Fruit fly (Drosophila melanogaster) whole organism, prepupa: ENCODE data around the gene CG7506.
A peak's percentile ranks its signal among the peaks of the same experiment; 100 is the strongest.

Source experiments
- Blimp-1 ChIP-seq: fragments of 200-800 bp; sonication (Bioruptor generic); optimal IDR thresholded peaks from 3 replicates; lab custom pipeline; 2017; ENCODE audit warnings: missing biosample characterization, missing genetic modification characterization, mild to moderate bottlenecking, moderate library complexity, missing genetic modification reagents
- CG10631 ChIP-seq: fragments of 200-800 bp; sonication (Bioruptor generic); optimal IDR thresholded peaks from 2 replicates; lab custom pipeline; 2016; ENCODE audit warnings: missing biosample characterization, missing genetic modification characterization
- CG10669 ChIP-seq: fragments of 200-800 bp; sonication (Bioruptor generic); optimal IDR thresholded peaks from 3 replicates; lab custom pipeline; 2018; ENCODE audit warnings: missing biosample characterization, mild to moderate bottlenecking, missing genetic modification characterization, moderate library complexity
- CG11294 ChIP-seq: fragments of 200-800 bp; sonication (Bioruptor generic); IDR thresholded peaks from 2 replicates; pipeline ENCODE4 v1.3.6; 2022; ENCODE audit warnings: missing biosample characterization, missing genetic modification characterization
- CG15336 ChIP-seq: fragments of 200-800 bp; sonication (Bioruptor generic); IDR thresholded peaks from 2 replicates; pipeline ENCODE4 v1.3.6; 2022; ENCODE audit warnings: missing biosample characterization, missing genetic modification characterization
- CG1621 ChIP-seq: fragments of 200-800 bp; sonication (Bioruptor generic); optimal IDR thresholded peaks from 3 replicates; lab custom pipeline; 2018; ENCODE audit warnings: missing biosample characterization, mild to moderate bottlenecking, missing genetic modification characterization
- CG16779 ChIP-seq: fragments of 200-800 bp; sonication (Bioruptor generic); optimal IDR thresholded peaks from 3 replicates; lab custom pipeline; 2017; ENCODE audit warnings: missing biosample characterization, mild to moderate bottlenecking, missing genetic modification characterization
- CG3032 ChIP-seq: fragments of 200-800 bp; optimal IDR thresholded peaks from 2 replicates; lab custom pipeline; 2019; ENCODE audit warnings: missing biosample characterization, mild to moderate bottlenecking, missing genetic modification characterization, moderate library complexity
- CG31627 ChIP-seq: fragments of 200-800 bp; sonication (Bioruptor generic); optimal IDR thresholded peaks from 3 replicates; lab custom pipeline; 2016; ENCODE audit warnings: missing biosample characterization, missing genetic modification characterization
- CG32006 ChIP-seq: fragments of 200-800 bp; sonication (Bioruptor generic); optimal IDR thresholded peaks from 3 replicates; lab custom pipeline; 2017; ENCODE audit warnings: missing biosample characterization, mild to moderate bottlenecking, missing genetic modification characterization
- CG34406 ChIP-seq: fragments of 200-800 bp; sonication (Bioruptor generic); optimal IDR thresholded peaks from 3 replicates; lab custom pipeline; 2016; ENCODE audit warnings: missing biosample characterization, missing genetic modification characterization
- CG4318 ChIP-seq: fragments of 200-800 bp; sonication (Bioruptor generic); optimal IDR thresholded peaks from 3 replicates; lab custom pipeline; 2017; ENCODE audit warnings: missing biosample characterization, mild to moderate bottlenecking, missing genetic modification characterization
- CG6163 ChIP-seq: fragments of 200-800 bp; sonication (Bioruptor generic); IDR thresholded peaks from 3 replicates; pipeline ENCODE4 v1.3.6; 2022; ENCODE audit warnings: missing biosample characterization, missing genetic modification characterization
- CG6276 ChIP-seq: fragments of 200-800 bp; sonication (Bioruptor generic); optimal IDR thresholded peaks from 2 replicates; lab custom pipeline; 2017; ENCODE audit warnings: missing biosample characterization, mild to moderate bottlenecking, missing genetic modification characterization
- CG6808 ChIP-seq: fragments of 200-800 bp; sonication (Bioruptor generic); optimal IDR thresholded peaks from 3 replicates; lab custom pipeline; 2017; ENCODE audit warnings: missing biosample characterization, missing genetic modification characterization, mild to moderate bottlenecking, moderate library complexity, missing genetic modification reagents
- CG6854 ChIP-seq: fragments of 200-800 bp; sonication (Bioruptor generic); optimal IDR thresholded peaks from 2 replicates; lab custom pipeline; 2017; ENCODE audit warnings: missing biosample characterization, mild to moderate bottlenecking, missing genetic modification characterization
- CG7368 ChIP-seq: fragments of 200-800 bp; sonication (Bioruptor generic); optimal IDR thresholded peaks from 3 replicates; lab custom pipeline; 2016; ENCODE audit warnings: missing biosample characterization, missing genetic modification characterization
- CG8119 ChIP-seq: fragments of 200-800 bp; sonication (Bioruptor generic); IDR thresholded peaks from 3 replicates; pipeline ENCODE4 v1.3.6; 2022; ENCODE audit warnings: missing biosample characterization, missing genetic modification characterization
- CG8319 ChIP-seq: fragments of 200-800 bp; sonication (Bioruptor generic); optimal IDR thresholded peaks from 3 replicates; lab custom pipeline; 2016; ENCODE audit warnings: missing biosample characterization, missing genetic modification characterization
- CG8632 ChIP-seq: fragments of 200-800 bp; sonication (Bioruptor generic); optimal IDR thresholded peaks from 3 replicates; lab custom pipeline; 2016; ENCODE audit warnings: missing biosample characterization, missing genetic modification characterization
- Eip75B ChIP-seq: fragments of 200-800 bp; sonication (Bioruptor generic); optimal IDR thresholded peaks from 3 replicates; lab custom pipeline; 2016; ENCODE audit warnings: missing biosample characterization, missing genetic modification characterization
- Eip78C ChIP-seq: fragments of 200-800 bp; sonication (Bioruptor generic); peaks from one replicate; lab custom pipeline; 2016; ENCODE audit warnings: missing biosample characterization, missing genetic modification characterization
- Eip93F ChIP-seq: fragments of 200-800 bp; sonication (Bioruptor generic); optimal IDR thresholded peaks from 2 replicates; lab custom pipeline; 2016; ENCODE audit warnings: missing biosample characterization, mild to moderate bottlenecking, missing genetic modification characterization
- Ets21C ChIP-seq: fragments of 200-800 bp; sonication (Bioruptor generic); optimal IDR thresholded peaks from 3 replicates; lab custom pipeline; 2016; ENCODE audit warnings: missing biosample characterization, missing genetic modification characterization
- Ets96B ChIP-seq: fragments of 200-800 bp; optimal IDR thresholded peaks from 2 replicates; lab custom pipeline; 2019; ENCODE audit warnings: missing biosample characterization, mild to moderate bottlenecking, missing genetic modification characterization, moderate library complexity
- Gug ChIP-seq: fragments of 200-800 bp; sonication (Bioruptor generic); IDR thresholded peaks from 2 replicates; pipeline ENCODE4 v1.3.6; 2022; ENCODE audit warnings: missing biosample characterization, missing genetic modification characterization
- Hr38 ChIP-seq: sonication (Bioruptor generic); optimal IDR thresholded peaks from 2 replicates; lab custom pipeline; 2016; ENCODE audit warnings: missing biosample characterization, missing genetic modification characterization
- Hr39 ChIP-seq: fragments of 200-800 bp; sonication (Bioruptor generic); optimal IDR thresholded peaks from 2 replicates; lab custom pipeline; 2016; ENCODE audit warnings: missing biosample characterization, missing genetic modification characterization
- Hr4 ChIP-seq: fragments of 200-800 bp; sonication (Bioruptor generic); optimal IDR thresholded peaks from 3 replicates; lab custom pipeline; 2016; ENCODE audit warnings: missing biosample characterization, missing genetic modification characterization
- Met ChIP-seq: fragments of 200-800 bp; sonication (Bioruptor generic); optimal IDR thresholded peaks from 3 replicates; lab custom pipeline; 2016; ENCODE audit warnings: missing biosample characterization, missing genetic modification characterization
- OdsH ChIP-seq: fragments of 200-800 bp; sonication (Bioruptor generic); optimal IDR thresholded peaks from 3 replicates; lab custom pipeline; 2016; ENCODE audit warnings: missing biosample characterization, missing genetic modification characterization
- Smox ChIP-seq: fragments of 200-800 bp; sonication (Bioruptor generic); optimal IDR thresholded peaks from 3 replicates; lab custom pipeline; 2016; ENCODE audit warnings: missing biosample characterization, missing genetic modification characterization
- Sox102F ChIP-seq: fragments of 200-800 bp; sonication (Bioruptor generic); optimal IDR thresholded peaks from 2 replicates; lab custom pipeline; 2016; ENCODE audit warnings: missing biosample characterization, mild to moderate bottlenecking, missing genetic modification characterization
- Sox14 ChIP-seq: fragments of 200-800 bp; sonication (Bioruptor generic); optimal IDR thresholded peaks from 3 replicates; lab custom pipeline; 2016; ENCODE audit warnings: missing biosample characterization, missing genetic modification characterization
- acj6 ChIP-seq: fragments of 200-800 bp; sonication (Bioruptor generic); optimal IDR thresholded peaks from 3 replicates; lab custom pipeline; 2016; ENCODE audit warnings: missing biosample characterization, missing genetic modification characterization
- dac ChIP-seq: fragments of 200-800 bp; sonication (Bioruptor generic); optimal IDR thresholded peaks from 2 replicates; lab custom pipeline; 2017; ENCODE audit warnings: missing biosample characterization, mild to moderate bottlenecking, missing genetic modification characterization
- dsx ChIP-seq: fragments of 200-800 bp; optimal IDR thresholded peaks from 3 replicates; lab custom pipeline; 2019; ENCODE audit warnings: missing biosample characterization, mild to moderate bottlenecking, missing genetic modification characterization, moderate library complexity; ENCODE audit not compliant: poor library complexity, severe bottlenecking
- eg ChIP-seq: fragments of 200-800 bp; sonication (Bioruptor generic); IDR thresholded peaks from 3 replicates; pipeline ENCODE4 v1.3.6; 2022; ENCODE audit warnings: missing biosample characterization, missing genetic modification characterization
- esn ChIP-seq: fragments of 200-800 bp; sonication (Bioruptor generic); optimal IDR thresholded peaks from 2 replicates; lab custom pipeline; 2016; ENCODE audit warnings: missing biosample characterization, mild to moderate bottlenecking, missing genetic modification characterization, moderate library complexity
- fd59A ChIP-seq: fragments of 200-800 bp; sonication (Bioruptor generic); optimal IDR thresholded peaks from 2 replicates; lab custom pipeline; 2017; ENCODE audit warnings: missing biosample characterization, mild to moderate bottlenecking, missing genetic modification characterization, missing genetic modification reagents
- net ChIP-seq: fragments of 200-800 bp; sonication (Bioruptor generic); optimal IDR thresholded peaks from 3 replicates; lab custom pipeline; 2016; ENCODE audit warnings: missing biosample characterization, missing genetic modification characterization
- pdm3 ChIP-seq: fragments of 200-800 bp; sonication (Bioruptor generic); optimal IDR thresholded peaks from 3 replicates; lab custom pipeline; 2016; ENCODE audit warnings: missing biosample characterization, missing genetic modification characterization
- salr ChIP-seq, 2 experiments: fragments of 200-800 bp; sonication (Bioruptor generic); optimal IDR thresholded peaks; 3 replicates each; lab custom pipeline; 2016 to 2018; ENCODE audit warnings: missing biosample characterization in 2 of 2, missing genetic modification characterization in 2 of 2, mild to moderate bottlenecking in 1 of 2
- spab ChIP-seq: fragments of 200-800 bp; sonication (Bioruptor generic); optimal IDR thresholded peaks from 2 replicates; lab custom pipeline; 2017; ENCODE audit warnings: missing biosample characterization, mild to moderate bottlenecking, missing genetic modification characterization, missing genetic modification reagents
- ss ChIP-seq, 2 experiments: fragments of 200-800 bp; sonication (Bioruptor generic); optimal IDR thresholded peaks; 2 replicates in 1 of 2; 3 replicates in 1 of 2; lab custom pipeline; 2017 to 2018; ENCODE audit warnings: mild to moderate bottlenecking in 2 of 2, missing biosample characterization in 2 of 2, missing genetic modification characterization in 2 of 2, moderate library complexity in 1 of 2
- svp ChIP-seq: fragments of 200-800 bp; sonication (Bioruptor generic); peaks from one replicate; lab custom pipeline; 2016; ENCODE audit warnings: missing biosample characterization, missing genetic modification characterization
- topi ChIP-seq: fragments of 200-800 bp; sonication (Bioruptor generic); optimal IDR thresholded peaks from 3 replicates; lab custom pipeline; 2016; ENCODE audit warnings: missing biosample characterization, missing genetic modification characterization
- vri ChIP-seq: fragments of 200-800 bp; sonication (Bioruptor generic); optimal IDR thresholded peaks from 3 replicates; lab custom pipeline; 2016; ENCODE audit warnings: missing biosample characterization, mild to moderate bottlenecking, missing genetic modification characterization

The CG7506 gene

dm6 chr3L:7614226-7614625 is 27.2 kb downstream of the CG7506 start (continued):
- peak; percentile 69 for TF ChIP-seq net (GFP tag; lab: Kevin White, UChicago)
- peak; percentile 49; the same call in 1 of the 3 replicates for TF ChIP-seq CG8119 (GFP tag; lab: Robert Waterston, UW)
- TF ChIP-seq dsx (GFP tag; lab: Kevin White, UChicago) = peak; percentile 42
- peak; percentile 84 for TF ChIP-seq Hr39 (GFP tag; lab: Kevin White, UChicago)
- TF ChIP-seq CG6276 = peak; percentile 32
- peak; percentile 74 for TF ChIP-seq Sox14 (GFP tag; lab: Kevin White, UChicago)
- TF ChIP-seq esn = peak; percentile 86
- peak; percentile 75 for TF ChIP-seq Smox (GFP tag; lab: Kevin White, UChicago)
- peak; percentile 93 for TF ChIP-seq Eip78C (GFP tag; lab: Kevin White, UChicago)
- peak; percentile 64 for TF ChIP-seq CG32006 (GFP tag; lab: Kevin White, UChicago)
- TF ChIP-seq CG15336 (GFP tag; lab: Robert Waterston, UW) = peak; percentile 66
- TF ChIP-seq CG6854 (GFP tag; lab: Kevin White, UChicago) = no peak
- TF ChIP-seq Sox102F (GFP tag; lab: Kevin White, UChicago) = peak; percentile 76
- TF ChIP-seq Eip75B (GFP tag; lab: Kevin White, UChicago) = peak; percentile 76
- peak; percentile 82 for TF ChIP-seq topi
- peak; percentile 69 for TF ChIP-seq CG10631 (GFP tag; lab: Kevin White, UChicago)
- TF ChIP-seq Blimp-1 (GFP tag; lab: Kevin White, UChicago) = no peak
- TF ChIP-seq CG31627 (GFP tag; lab: Kevin White, UChicago) = peak; percentile 81
- TF ChIP-seq CG4318 (GFP tag; lab: Kevin White, UChicago) = peak; percentile 13
- TF ChIP-seq pdm3 (GFP tag; lab: Kevin White, UChicago) = peak; percentile 71
- TF ChIP-seq salr (GFP tag; optimal IDR thresholded peaks at IDR 0.05; lab: Kevin White, UChicago) = peak; percentile 22 to 32
- TF ChIP-seq eg = peak; percentile 54; the same call in 2 of the 3 replicates
- peak; percentile 86 for TF ChIP-seq Met
- no peak for TF ChIP-seq Hr38 (GFP tag; lab: Kevin White, UChicago)
- peak; percentile 70 for TF ChIP-seq Ets21C (GFP tag; lab: Kevin White, UChicago)
- peak; percentile 64 for TF ChIP-seq CG10669 (GFP tag; lab: Kevin White, UChicago)
- TF ChIP-seq CG11294 (GFP tag; lab: Robert Waterston, UW) = no peak
- TF ChIP-seq acj6 (GFP tag; lab: Kevin White, UChicago) = peak; percentile 75
- peak; percentile 72 for TF ChIP-seq CG34406 (GFP tag; lab: Kevin White, UChicago)
- peak; percentile 69 for TF ChIP-seq OdsH (GFP tag; lab: Kevin White, UChicago)
- TF ChIP-seq vri = peak; percentile 71
- peak; percentile 90 for TF ChIP-seq svp
- TF ChIP-seq Gug (GFP tag; lab: Robert Waterston, UW) = peak; percentile 27; the same call in 1 of the 2 replicates
- peak; percentile 48 for TF ChIP-seq CG3032
- peak; percentile 46 to 54 for TF ChIP-seq ss (GFP tag; optimal IDR thresholded peaks at IDR 0.05; lab: Kevin White, UChicago)
- peak; percentile 58 for TF ChIP-seq CG8632 (GFP tag; lab: Kevin White, UChicago)
- peak; percentile 21 for TF ChIP-seq Eip93F (GFP tag; lab: Kevin White, UChicago)

dm6 chr3L:7611229-7611628 is 30.2 kb downstream of the CG7506 start:
- no peak for TF ChIP-seq dac (GFP tag; lab: Kevin White, UChicago)
- TF ChIP-seq CG8119 (GFP tag; lab: Robert Waterston, UW) = peak; percentile 81
- peak; percentile 7 for TF ChIP-seq CG7368 (GFP tag; lab: Kevin White, UChicago)
- peak; percentile 62 for TF ChIP-seq CG4318 (GFP tag; lab: Kevin White, UChicago)
- no peak for TF ChIP-seq CG8319 (GFP tag; lab: Kevin White, UChicago)
- TF ChIP-seq Eip78C (GFP tag; lab: Kevin White, UChicago) = peak; percentile 91
- TF ChIP-seq CG6163 (GFP tag; lab: Robert Waterston, UW) = peak; percentile 85
- peak; percentile 32 for TF ChIP-seq CG1621 (tag; lab: Kevin White, UChicago)
- peak; percentile 41 for TF ChIP-seq spab (GFP tag; lab: Kevin White, UChicago)
- TF ChIP-seq Eip75B (GFP tag; lab: Kevin White, UChicago) = peak; percentile 37
- TF ChIP-seq CG31627 (GFP tag; lab: Kevin White, UChicago) = no peak
- TF ChIP-seq svp = peak; percentile 42
- peak; percentile 83 for TF ChIP-seq eg
- peak; percentile 79 for TF ChIP-seq Ets96B (tag; lab: Kevin White, UChicago)
- no peak for TF ChIP-seq Sox102F (GFP tag; lab: Kevin White, UChicago)
- TF ChIP-seq net (GFP tag; lab: Kevin White, UChicago) = peak; percentile 54
- TF ChIP-seq CG6808 = no peak
- TF ChIP-seq CG34406 (GFP tag; lab: Kevin White, UChicago) = peak; percentile 32
- TF ChIP-seq CG32006 (GFP tag; lab: Kevin White, UChicago) = peak; percentile 78
- TF ChIP-seq salr (GFP tag; optimal IDR thresholded peaks at IDR 0.05; lab: Kevin White, UChicago) = peak; percentile 18 to 74
- TF ChIP-seq CG16779 (tag; lab: Kevin White, UChicago) = peak; percentile 33
- TF ChIP-seq ss (GFP tag; optimal IDR thresholded peaks at IDR 0.05; lab: Kevin White, UChicago) = peak in 1 of 2 experiments; percentile 26
- TF ChIP-seq vri = no peak
- peak; percentile 5 for TF ChIP-seq CG8632 (GFP tag; lab: Kevin White, UChicago)
- peak; percentile 65 for TF ChIP-seq CG6276
- TF ChIP-seq fd59A (GFP tag; lab: Kevin White, UChicago) = peak; percentile 38
- peak; percentile 76 for TF ChIP-seq Hr4 (GFP tag; lab: Kevin White, UChicago)
